Fruit fly (Drosophila melanogaster) whole organism, prepupa: Measurements from ENCODE around the gene CG13917.

ENCODE experiments used
- CG10631 ChIP-seq: fragments of 200-800 bp; sonication (Bioruptor generic); optimal IDR thresholded peaks from 2 replicates; lab custom pipeline; 2016; ENCODE audit warnings: missing biosample characterization, missing genetic modification characterization
- CG10669 ChIP-seq: fragments of 200-800 bp; sonication (Bioruptor generic); optimal IDR thresholded peaks from 3 replicates; lab custom pipeline; 2018; ENCODE audit warnings: missing biosample characterization, mild to moderate bottlenecking, missing genetic modification characterization, moderate library complexity
- CG11294 ChIP-seq: fragments of 200-800 bp; sonication (Bioruptor generic); IDR thresholded peaks from 2 replicates; pipeline ENCODE4 v1.3.6; 2022; ENCODE audit warnings: missing biosample characterization, missing genetic modification characterization
- CG11762 ChIP-seq: fragments of 200-800 bp; sonication (Bioruptor generic); optimal IDR thresholded peaks from 3 replicates; lab custom pipeline; 2016; ENCODE audit warnings: missing biosample characterization, missing genetic modification characterization; ENCODE audit not compliant: insufficient read depth
- CG15336 ChIP-seq: fragments of 200-800 bp; sonication (Bioruptor generic); IDR thresholded peaks from 2 replicates; pipeline ENCODE4 v1.3.6; 2022; ENCODE audit warnings: missing biosample characterization, missing genetic modification characterization
- CG3032 ChIP-seq: fragments of 200-800 bp; optimal IDR thresholded peaks from 2 replicates; lab custom pipeline; 2019; ENCODE audit warnings: missing biosample characterization, mild to moderate bottlenecking, missing genetic modification characterization, moderate library complexity
- CG31627 ChIP-seq: fragments of 200-800 bp; sonication (Bioruptor generic); optimal IDR thresholded peaks from 3 replicates; lab custom pipeline; 2016; ENCODE audit warnings: missing biosample characterization, missing genetic modification characterization
- CG32006 ChIP-seq: fragments of 200-800 bp; sonication (Bioruptor generic); optimal IDR thresholded peaks from 3 replicates; lab custom pipeline; 2017; ENCODE audit warnings: missing biosample characterization, mild to moderate bottlenecking, missing genetic modification characterization
- CG3919 ChIP-seq: fragments of 200-800 bp; sonication (Bioruptor generic); optimal IDR thresholded peaks from 3 replicates; lab custom pipeline; 2016; ENCODE audit warnings: missing biosample characterization, missing genetic modification characterization
- CG4318 ChIP-seq: fragments of 200-800 bp; sonication (Bioruptor generic); optimal IDR thresholded peaks from 3 replicates; lab custom pipeline; 2017; ENCODE audit warnings: missing biosample characterization, mild to moderate bottlenecking, missing genetic modification characterization
- CG6163 ChIP-seq: fragments of 200-800 bp; sonication (Bioruptor generic); IDR thresholded peaks from 3 replicates; pipeline ENCODE4 v1.3.6; 2022; ENCODE audit warnings: missing biosample characterization, missing genetic modification characterization
- CG6276 ChIP-seq: fragments of 200-800 bp; sonication (Bioruptor generic); optimal IDR thresholded peaks from 2 replicates; lab custom pipeline; 2017; ENCODE audit warnings: missing biosample characterization, mild to moderate bottlenecking, missing genetic modification characterization
- CG6808 ChIP-seq: fragments of 200-800 bp; sonication (Bioruptor generic); optimal IDR thresholded peaks from 3 replicates; lab custom pipeline; 2017; ENCODE audit warnings: missing biosample characterization, missing genetic modification characterization, mild to moderate bottlenecking, moderate library complexity, missing genetic modification reagents
- CG8119 ChIP-seq: fragments of 200-800 bp; sonication (Bioruptor generic); IDR thresholded peaks from 3 replicates; pipeline ENCODE4 v1.3.6; 2022; ENCODE audit warnings: missing biosample characterization, missing genetic modification characterization
- CG8632 ChIP-seq: fragments of 200-800 bp; sonication (Bioruptor generic); optimal IDR thresholded peaks from 3 replicates; lab custom pipeline; 2016; ENCODE audit warnings: missing biosample characterization, missing genetic modification characterization
- CG9139 ChIP-seq: fragments of 200-800 bp; sonication (Bioruptor generic); optimal IDR thresholded peaks from 3 replicates; lab custom pipeline; 2017; ENCODE audit warnings: missing biosample characterization, mild to moderate bottlenecking, missing genetic modification characterization
- Eip75B ChIP-seq: fragments of 200-800 bp; sonication (Bioruptor generic); optimal IDR thresholded peaks from 3 replicates; lab custom pipeline; 2016; ENCODE audit warnings: missing biosample characterization, missing genetic modification characterization
- Eip78C ChIP-seq: fragments of 200-800 bp; sonication (Bioruptor generic); peaks from one replicate; lab custom pipeline; 2016; ENCODE audit warnings: missing biosample characterization, missing genetic modification characterization
- Eip93F ChIP-seq: fragments of 200-800 bp; sonication (Bioruptor generic); optimal IDR thresholded peaks from 2 replicates; lab custom pipeline; 2016; ENCODE audit warnings: missing biosample characterization, mild to moderate bottlenecking, missing genetic modification characterization
- Ets96B ChIP-seq: fragments of 200-800 bp; optimal IDR thresholded peaks from 2 replicates; lab custom pipeline; 2019; ENCODE audit warnings: missing biosample characterization, mild to moderate bottlenecking, missing genetic modification characterization, moderate library complexity
- Gug ChIP-seq: fragments of 200-800 bp; sonication (Bioruptor generic); IDR thresholded peaks from 2 replicates; pipeline ENCODE4 v1.3.6; 2022; ENCODE audit warnings: missing biosample characterization, missing genetic modification characterization
- Hr39 ChIP-seq: fragments of 200-800 bp; sonication (Bioruptor generic); optimal IDR thresholded peaks from 2 replicates; lab custom pipeline; 2016; ENCODE audit warnings: missing biosample characterization, missing genetic modification characterization
- Hr4 ChIP-seq: fragments of 200-800 bp; sonication (Bioruptor generic); optimal IDR thresholded peaks from 3 replicates; lab custom pipeline; 2016; ENCODE audit warnings: missing biosample characterization, missing genetic modification characterization
- Lpt ChIP-seq: fragments of 200-800 bp; sonication (Bioruptor generic); optimal IDR thresholded peaks from 3 replicates; lab custom pipeline; 2016; ENCODE audit warnings: missing biosample characterization, missing genetic modification characterization
- Met ChIP-seq: fragments of 200-800 bp; sonication (Bioruptor generic); optimal IDR thresholded peaks from 3 replicates; lab custom pipeline; 2016; ENCODE audit warnings: missing biosample characterization, missing genetic modification characterization
- Smox ChIP-seq: fragments of 200-800 bp; sonication (Bioruptor generic); optimal IDR thresholded peaks from 3 replicates; lab custom pipeline; 2016; ENCODE audit warnings: missing biosample characterization, missing genetic modification characterization
- Sox102F ChIP-seq: fragments of 200-800 bp; sonication (Bioruptor generic); optimal IDR thresholded peaks from 2 replicates; lab custom pipeline; 2016; ENCODE audit warnings: missing biosample characterization, mild to moderate bottlenecking, missing genetic modification characterization
- Sox14 ChIP-seq: fragments of 200-800 bp; sonication (Bioruptor generic); optimal IDR thresholded peaks from 3 replicates; lab custom pipeline; 2016; ENCODE audit warnings: missing biosample characterization, missing genetic modification characterization
- Sox15 ChIP-seq: fragments of 200-800 bp; sonication (Bioruptor generic); optimal IDR thresholded peaks from 3 replicates; lab custom pipeline; 2016; ENCODE audit warnings: missing biosample characterization, missing genetic modification characterization
- achi ChIP-seq: fragments of 200-800 bp; sonication (Bioruptor generic); optimal IDR thresholded peaks from 3 replicates; lab custom pipeline; 2016; ENCODE audit warnings: missing biosample characterization, missing genetic modification characterization
- acj6 ChIP-seq: fragments of 200-800 bp; sonication (Bioruptor generic); optimal IDR thresholded peaks from 3 replicates; lab custom pipeline; 2016; ENCODE audit warnings: missing biosample characterization, missing genetic modification characterization
- dsx ChIP-seq: fragments of 200-800 bp; optimal IDR thresholded peaks from 3 replicates; lab custom pipeline; 2019; ENCODE audit warnings: missing biosample characterization, mild to moderate bottlenecking, missing genetic modification characterization, moderate library complexity; ENCODE audit not compliant: poor library complexity, severe bottlenecking
- eg ChIP-seq: fragments of 200-800 bp; sonication (Bioruptor generic); IDR thresholded peaks from 3 replicates; pipeline ENCODE4 v1.3.6; 2022; ENCODE audit warnings: missing biosample characterization, missing genetic modification characterization
- fd59A ChIP-seq: fragments of 200-800 bp; sonication (Bioruptor generic); optimal IDR thresholded peaks from 2 replicates; lab custom pipeline; 2017; ENCODE audit warnings: missing biosample characterization, mild to moderate bottlenecking, missing genetic modification characterization, missing genetic modification reagents
- fd85E ChIP-seq: fragments of 200-800 bp; sonication (Bioruptor generic); optimal IDR thresholded peaks from 3 replicates; lab custom pipeline; 2016; ENCODE audit warnings: missing biosample characterization, missing genetic modification characterization
- fkh ChIP-seq: fragments of 200-800 bp; sonication (Bioruptor generic); optimal IDR thresholded peaks from 3 replicates; lab custom pipeline; 2017; ENCODE audit warnings: missing biosample characterization, mild to moderate bottlenecking, missing genetic modification characterization, moderate library complexity
- net ChIP-seq: fragments of 200-800 bp; sonication (Bioruptor generic); optimal IDR thresholded peaks from 3 replicates; lab custom pipeline; 2016; ENCODE audit warnings: missing biosample characterization, missing genetic modification characterization
- pdm3 ChIP-seq: fragments of 200-800 bp; sonication (Bioruptor generic); optimal IDR thresholded peaks from 3 replicates; lab custom pipeline; 2016; ENCODE audit warnings: missing biosample characterization, missing genetic modification characterization
- salr ChIP-seq, 2 experiments: fragments of 200-800 bp; sonication (Bioruptor generic); optimal IDR thresholded peaks; 3 replicates each; lab custom pipeline; 2016 to 2018; ENCODE audit warnings: missing biosample characterization in 2 of 2, missing genetic modification characterization in 2 of 2, mild to moderate bottlenecking in 1 of 2
- spab ChIP-seq: fragments of 200-800 bp; sonication (Bioruptor generic); optimal IDR thresholded peaks from 2 replicates; lab custom pipeline; 2017; ENCODE audit warnings: missing biosample characterization, mild to moderate bottlenecking, missing genetic modification characterization, missing genetic modification reagents
- ss ChIP-seq, 2 experiments: fragments of 200-800 bp; sonication (Bioruptor generic); optimal IDR thresholded peaks; 2 replicates in 1 of 2; 3 replicates in 1 of 2; lab custom pipeline; 2017 to 2018; ENCODE audit warnings: mild to moderate bottlenecking in 2 of 2, missing biosample characterization in 2 of 2, missing genetic modification characterization in 2 of 2, moderate library complexity in 1 of 2
- topi ChIP-seq: fragments of 200-800 bp; sonication (Bioruptor generic); optimal IDR thresholded peaks from 3 replicates; lab custom pipeline; 2016; ENCODE audit warnings: missing biosample characterization, missing genetic modification characterization
- vri ChIP-seq: fragments of 200-800 bp; sonication (Bioruptor generic); optimal IDR thresholded peaks from 3 replicates; lab custom pipeline; 2016; ENCODE audit warnings: missing biosample characterization, mild to moderate bottlenecking, missing genetic modification characterization

The CG13917 gene

dm6 chr3L:1558178-1558788 is 18.2 kb upstream of the CG13917 start, which contains the start of the genes Pex10 and CG12099 (continued):
- TF ChIP-seq CG10631 (GFP tag; lab: Kevin White, UChicago) (peak; percentile 94), achi (peak; percentile 86), Gug (peak; percentile 87), CG4318 (GFP tag; lab: Kevin White, UChicago) (peak; percentile 68), CG8119 (GFP tag; lab: Robert Waterston, UW) (peak; percentile 60; the same call in 2 of the 3 replicates), net (GFP tag; lab: Kevin White, UChicago) (peak; percentile 76), acj6 (GFP tag; lab: Kevin White, UChicago) (peak; percentile 88), Ets96B (tag; lab: Kevin White, UChicago) (peak; percentile 71), salr (GFP tag; optimal IDR thresholded peaks at IDR 0.05; lab: Kevin White, UChicago) (peak in 1 of 2 experiments; percentile 54), fd85E (GFP tag; lab: Kevin White, UChicago) (peak; percentile 20), CG11294 (GFP tag; lab: Robert Waterston, UW) (peak; percentile 75), Eip78C (GFP tag; lab: Kevin White, UChicago) (peak; percentile 79), Hr39 (peak; percentile 80), CG9139 (GFP tag; lab: Kevin White, UChicago) (peak; percentile 39), Met (GFP tag; lab: Kevin White, UChicago) (no peak), topi (GFP tag; lab: Kevin White, UChicago) (peak; percentile 75), CG6276 (GFP tag; lab: Kevin White, UChicago) (peak; percentile 18), Smox (GFP tag; lab: Kevin White, UChicago) (no peak), CG6808 (GFP tag; lab: Kevin White, UChicago) (peak; percentile 78), CG3032 (tag; lab: Kevin White, UChicago) (peak; percentile 86)

- TF ChIP-seq CG8632 (GFP tag; lab: Kevin White, UChicago) (no peak), fkh (GFP tag; lab: Kevin White, UChicago) (no peak), fd85E (GFP tag; lab: Kevin White, UChicago) (no peak), spab (no peak), ss (GFP tag; optimal IDR thresholded peaks at IDR 0.05; lab: Kevin White, UChicago) (no peak), CG3919 (GFP tag; lab: Kevin White, UChicago) (no peak), Eip93F (GFP tag; lab: Kevin White, UChicago) (no peak), CG15336 (no peak), net (GFP tag; lab: Kevin White, UChicago) (no peak), vri (GFP tag; lab: Kevin White, UChicago) (no peak)
Measured at dm6 chr3L:1565092-1565491, 11.4 kb upstream of the CG13917 start, which contains the start of gene CG12003. CG12003 (plus strand) TSS chr3L:1565392.

- TF ChIP-seq CG3919 (GFP tag; lab: Kevin White, UChicago) (peak; percentile 29), fd59A (GFP tag; lab: Kevin White, UChicago) (no peak), Sox14 (GFP tag; lab: Kevin White, UChicago) (no peak), CG15336 (peak; percentile 20; the same call in 1 of the 2 replicates), eg (0 out of 3 replicates have a peak, but pooled peaks have one; percentile 25), CG8632 (GFP tag; lab: Kevin White, UChicago) (no peak), fkh (GFP tag; lab: Kevin White, UChicago) (no peak), Eip75B (GFP tag; lab: Kevin White, UChicago) (no peak), Hr4 (GFP tag; lab: Kevin White, UChicago) (peak; percentile 42), CG10669 (no peak), Met (GFP tag; lab: Kevin White, UChicago) (no peak), CG6163 (GFP tag; lab: Robert Waterston, UW) (peak; percentile 34; the same call in 2 of the 3 replicates), Hr39 (no peak), Sox102F (GFP tag; lab: Kevin White, UChicago) (peak; percentile 23), spab (no peak), pdm3 (GFP tag; lab: Kevin White, UChicago) (no peak), CG32006 (GFP tag; lab: Kevin White, UChicago) (no peak), Eip78C (GFP tag; lab: Kevin White, UChicago) (peak; percentile 73), Sox15 (GFP tag; lab: Kevin White, UChicago) (peak; percentile 11), Lpt (GFP tag; lab: Kevin White, UChicago) (no peak), topi (GFP tag; lab: Kevin White, UChicago) (no peak), dsx (GFP tag; lab: Kevin White, UChicago) (peak; percentile 28), CG31627 (GFP tag; lab: Kevin White, UChicago) (peak; percentile 31), Smox (GFP tag; lab: Kevin White, UChicago) (no peak), CG11762 (no peak)
Measured at dm6 chr3L:1568225-1569161, 8.0 kb upstream of the CG13917 start, which contains the start of gene CG7879. CG7879 (minus strand) TSS chr3L:1568608.
